Worm (Caenorhabditis elegans): ENCODE results near the gene AH9.3.

- TF ChIP-seq ztf-18 (tag; optimal IDR thresholded peaks at IDR 0.05) (no peak), ama-1 (optimal IDR thresholded peaks at IDR 0.05) (no peak), ama-1 (GFP tag; optimal IDR thresholded peaks at IDR 0.05) (no peak), ccch-3 (GFP tag; optimal IDR thresholded peaks at IDR 0.05) (no peak), egrh-3 (GFP tag; IDR thresholded peaks at IDR 0.05) (no peak), snpc-4 (GFP tag; optimal IDR thresholded peaks at IDR 0.05) (no peak), snpc-4 (tag; optimal IDR thresholded peaks at IDR 0.05) (no peak), efl-1 (GFP tag; optimal IDR thresholded peaks at IDR 0.05) (no peak), xnd-1 (tag; optimal IDR thresholded peaks at IDR 0.05) (no peak), K12H6.12 (tag; optimal IDR thresholded peaks at IDR 0.05) (no peak), pbrm-1 (GFP tag; IDR thresholded peaks at IDR 0.05) (no peak), madf-6 (GFP tag; IDR thresholded peaks at IDR 0.05) (no peak), pha-4 (tag; optimal IDR thresholded peaks at IDR 0.05) (no peak), hsf-1 (GFP tag; IDR thresholded peaks at IDR 0.05) (no peak)
These were observed 50.7 kb downstream of the AH9.3 start for ce11 chrX:2210164-2210563.

All from whole organism, young adult.